Worm (Caenorhabditis elegans) whole organism, young adult: Measurements from ENCODE around the gene die-1.

Experiments
- B0261.1 ChIP-seq: sonication (generic microtip); optimal IDR thresholded peaks from 2 replicates; lab custom pipeline; 2016; ENCODE audit warnings: mild to moderate bottlenecking, missing genetic modification characterization, moderate library complexity, missing compliant biosample characterization
- C17E4.6 ChIP-seq: fragments of 200-800 bp; sonication (Bioruptor generic); IDR thresholded peaks from 2 replicates; pipeline ENCODE4 v1.3.6; 2022; ENCODE audit warnings: missing genetic modification reagents, missing genetic modification characterization, missing compliant biosample characterization
- F10E7.11 ChIP-seq: sonication (generic microtip); optimal IDR thresholded peaks from 2 replicates; lab custom pipeline; 2017; ENCODE audit warnings: mild to moderate bottlenecking, missing genetic modification characterization, moderate library complexity, missing compliant biosample characterization
- F22D6.2 ChIP-seq: sonication (generic microtip); optimal IDR thresholded peaks from 2 replicates; lab custom pipeline; 2016; ENCODE audit warnings: mild to moderate bottlenecking, missing genetic modification characterization, missing compliant biosample characterization
- F33H1.4 ChIP-seq: fragments of 200-800 bp; sonication (Bioruptor generic); IDR thresholded peaks from 2 replicates; pipeline ENCODE4 v1.3.6; 2022; ENCODE audit warnings: missing genetic modification reagents, missing genetic modification characterization, missing compliant biosample characterization
- F49E8.2 ChIP-seq: sonication (generic microtip); optimal IDR thresholded peaks from 3 replicates; lab custom pipeline; 2017; ENCODE audit warnings: missing genetic modification characterization, mild to moderate bottlenecking, missing compliant biosample characterization, antibody characterized with exemption, moderate library complexity; ENCODE audit not compliant: insufficient read depth
- F57A8.1 ChIP-seq: fragments of 200-800 bp; sonication (Bioruptor generic); optimal IDR thresholded peaks from 2 replicates; lab custom pipeline; 2018; ENCODE audit warnings: mild to moderate bottlenecking, missing genetic modification characterization, moderate library complexity, missing compliant biosample characterization
- T07F8.4 ChIP-seq: sonication (generic microtip); optimal IDR thresholded peaks from 2 replicates; lab custom pipeline; 2016; ENCODE audit warnings: mild to moderate bottlenecking, missing genetic modification characterization, moderate library complexity, missing compliant biosample characterization
- Y53F4B.3 ChIP-seq: fragments of 200-800 bp; sonication (Bioruptor generic); IDR thresholded peaks from 2 replicates; pipeline ENCODE4 v1.3.6; 2022; ENCODE audit warnings: missing genetic modification reagents, missing genetic modification characterization, missing compliant biosample characterization
- Y53G8AR.9 ChIP-seq: fragments of 200-800 bp; sonication (Bioruptor generic); conservative IDR thresholded peaks from 2 replicates; pipeline ENCODE4 v1.3.6; 2022; ENCODE audit warnings: missing genetic modification reagents, missing genetic modification characterization, missing compliant biosample characterization
- Y56A3A.18 ChIP-seq: fragments of 200-800 bp; sonication (Bioruptor generic); IDR thresholded peaks from 2 replicates; pipeline ENCODE4 v1.3.6; 2022; ENCODE audit warnings: missing genetic modification reagents, missing genetic modification characterization, missing compliant biosample characterization
- Y79H2A.3 ChIP-seq: fragments of 200-800 bp; sonication (Bioruptor generic); conservative IDR thresholded peaks from 2 replicates; pipeline ENCODE4 v1.3.6; 2022; ENCODE audit warnings: missing genetic modification reagents, missing genetic modification characterization, missing compliant biosample characterization
- athp-1 ChIP-seq: sonication (generic microtip); optimal IDR thresholded peaks from 2 replicates; lab custom pipeline; 2017; ENCODE audit warnings: mild to moderate bottlenecking, missing genetic modification characterization, missing compliant biosample characterization
- attf-6 ChIP-seq: fragments of 200-800 bp; sonication (Bioruptor generic); IDR thresholded peaks from 2 replicates; pipeline ENCODE4 v1.3.6; 2022; ENCODE audit warnings: missing genetic modification reagents, missing genetic modification characterization, missing compliant biosample characterization
- bed-1 ChIP-seq: fragments of 200-800 bp; sonication (Bioruptor generic); IDR thresholded peaks from 2 replicates; pipeline ENCODE4 v1.3.6; 2022; ENCODE audit warnings: missing genetic modification reagents, missing genetic modification characterization, missing compliant biosample characterization
- bed-2 ChIP-seq: fragments of 200-800 bp; sonication (Bioruptor generic); IDR thresholded peaks from 2 replicates; pipeline ENCODE4 v1.3.6; 2022; ENCODE audit warnings: missing genetic modification reagents, missing genetic modification characterization, missing compliant biosample characterization
- cebp-2 ChIP-seq: fragments of 200-800 bp; sonication (Bioruptor generic); IDR thresholded peaks from 2 replicates; pipeline ENCODE4 v1.3.6; 2022; ENCODE audit warnings: missing genetic modification characterization, missing compliant biosample characterization
- ceh-100 ChIP-seq: fragments of 200-800 bp; sonication (Bioruptor generic); IDR thresholded peaks from 2 replicates; pipeline ENCODE4 v1.3.6; 2022; ENCODE audit warnings: missing genetic modification reagents, missing genetic modification characterization, missing compliant biosample characterization
- ceh-27 ChIP-seq: fragments of 200-800 bp; sonication (Bioruptor generic); optimal IDR thresholded peaks from 2 replicates; lab custom pipeline; 2018; ENCODE audit warnings: mild to moderate bottlenecking, missing genetic modification characterization, moderate library complexity, missing compliant biosample characterization
- ceh-58 ChIP-seq: fragments of 200-800 bp; sonication (Bioruptor generic); IDR thresholded peaks from 2 replicates; pipeline ENCODE4 v1.3.6; 2022; ENCODE audit warnings: missing genetic modification characterization, missing compliant biosample characterization
- die-1 ChIP-seq: sonication (generic microtip); optimal IDR thresholded peaks from 2 replicates; lab custom pipeline; 2016; ENCODE audit warnings: missing genotype, mild to moderate bottlenecking, missing genetic modification characterization, missing compliant biosample characterization
- egrh-3 ChIP-seq: fragments of 200-800 bp; sonication (Bioruptor generic); IDR thresholded peaks from 2 replicates; pipeline ENCODE4 v1.3.6; 2022; ENCODE audit warnings: missing genetic modification reagents, missing genetic modification characterization, missing compliant biosample characterization
- ets-4 ChIP-seq: fragments of 200-800 bp; sonication (Bioruptor generic); optimal IDR thresholded peaks from 2 replicates; lab custom pipeline; 2018; ENCODE audit warnings: mild to moderate bottlenecking, missing genetic modification characterization, missing compliant biosample characterization
- hlh-26 ChIP-seq: fragments of 200-800 bp; sonication (Bioruptor generic); conservative IDR thresholded peaks from 2 replicates; pipeline ENCODE4 v1.3.6; 2022; ENCODE audit warnings: missing genetic modification reagents, missing genetic modification characterization, missing compliant biosample characterization
- hmg-1.2 ChIP-seq: fragments of 200-800 bp; sonication (Bioruptor generic); IDR thresholded peaks from 2 replicates; pipeline ENCODE4 v1.3.6; 2022; ENCODE audit warnings: missing genetic modification reagents, missing genetic modification characterization, missing compliant biosample characterization
- lag-1 ChIP-seq: fragments of 200-800 bp; sonication (Bioruptor generic); IDR thresholded peaks from 2 replicates; pipeline ENCODE4 v1.3.6; 2022; ENCODE audit warnings: missing genetic modification reagents, missing genetic modification characterization, missing compliant biosample characterization
- let-526 ChIP-seq: fragments of 200-800 bp; sonication (Bioruptor generic); IDR thresholded peaks from 2 replicates; pipeline ENCODE4 v1.3.6; 2022; ENCODE audit warnings: missing genetic modification reagents, missing genetic modification characterization, missing compliant biosample characterization
- lin-35 ChIP-seq, 3 experiments: fragments of 150-350 bp in 2 of 3; sonication (generic microtip) in 1 of 3; optimal IDR thresholded peaks; 2 replicates each; lab custom pipeline; 2014 to 2018; ENCODE audit warnings: missing biosample characterization in 3 of 3, missing genetic modification characterization in 3 of 3, missing genetic modification reagents in 3 of 3
- lsl-1 ChIP-seq: fragments of 200-800 bp; sonication (Bioruptor generic); optimal IDR thresholded peaks from 2 replicates; lab custom pipeline; 2018; ENCODE audit warnings: mild to moderate bottlenecking, missing genetic modification characterization, moderate library complexity, missing compliant biosample characterization
- madf-6 ChIP-seq: fragments of 200-800 bp; sonication (Bioruptor generic); IDR thresholded peaks from 2 replicates; pipeline ENCODE4 v1.3.6; 2022; ENCODE audit warnings: missing genetic modification reagents, missing genetic modification characterization, missing compliant biosample characterization
- mcd-1 ChIP-seq: fragments of 200-800 bp; sonication (Bioruptor generic); IDR thresholded peaks from 2 replicates; pipeline ENCODE4 v1.3.6; 2022; ENCODE audit warnings: missing genetic modification reagents, missing genetic modification characterization, missing compliant biosample characterization
- mes-4 ChIP-seq: sonication (generic microtip); optimal IDR thresholded peaks from 2 replicates; lab custom pipeline; 2016; ENCODE audit warnings: missing genotype, missing genetic modification characterization, missing compliant biosample characterization
- nfya-1 ChIP-seq: sonication (generic microtip); optimal IDR thresholded peaks from 2 replicates; lab custom pipeline; 2017; ENCODE audit warnings: antibody characterized with exemption, missing compliant biosample characterization, missing genetic modification characterization, borderline replicate concordance; ENCODE audit not compliant: insufficient read depth
- pha-4 ChIP-seq: fragments of 150-350 bp; sonication (generic microtip); optimal IDR thresholded peaks from 2 replicates; lab custom pipeline; 2014; ENCODE audit warnings: missing biosample characterization, missing genetic modification reagents, missing genetic modification characterization
- repo-1 ChIP-seq: sonication (generic microtip); optimal IDR thresholded peaks from 2 replicates; lab custom pipeline; 2017; ENCODE audit warnings: mild to moderate bottlenecking, missing genetic modification characterization, missing compliant biosample characterization
- rpc-1 ChIP-seq, 2 experiments: fragments of 150-350 bp in 1 of 2; sonication (generic microtip) in 1 of 2; optimal IDR thresholded peaks; 2 replicates each; lab custom pipeline; 2014 to 2018; ENCODE audit warnings: missing biosample characterization in 1 of 2, missing genetic modification characterization in 1 of 2, missing genetic modification reagents in 1 of 2, missing genotype in 1 of 2
- somi-1 ChIP-seq: fragments of 200-800 bp; sonication (Bioruptor generic); optimal IDR thresholded peaks from 2 replicates; lab custom pipeline; 2018; ENCODE audit warnings: mild to moderate bottlenecking, missing genetic modification characterization, missing compliant biosample characterization
- sptf-2 ChIP-seq: fragments of 200-800 bp; sonication (Bioruptor generic); optimal IDR thresholded peaks from 2 replicates; lab custom pipeline; 2018; ENCODE audit warnings: mild to moderate bottlenecking, missing genetic modification characterization, missing compliant biosample characterization
- tbx-9 ChIP-seq: sonication (generic microtip); optimal IDR thresholded peaks from 2 replicates; lab custom pipeline; 2016; ENCODE audit warnings: borderline replicate concordance, missing genetic modification characterization, inconsistent platforms, missing compliant biosample characterization
- unc-130 ChIP-seq: sonication (generic microtip); optimal IDR thresholded peaks from 2 replicates; lab custom pipeline; 2016; ENCODE audit warnings: missing genetic modification reagents, missing genetic modification characterization, missing compliant biosample characterization
- unc-62 ChIP-seq: fragments of 150-350 bp; optimal IDR thresholded peaks from 2 replicates; lab custom pipeline; 2014; ENCODE audit warnings: missing biosample characterization, missing genetic modification reagents, missing genetic modification characterization
- ztf-25 ChIP-seq: fragments of 200-800 bp; sonication (Bioruptor generic); IDR thresholded peaks from 2 replicates; pipeline ENCODE4 v1.3.6; 2022; ENCODE audit warnings: missing genetic modification reagents, missing genetic modification characterization, missing compliant biosample characterization
- ztf-3 ChIP-seq: fragments of 200-800 bp; sonication (Bioruptor generic); optimal IDR thresholded peaks from 2 replicates; lab custom pipeline; 2018; ENCODE audit warnings: mild to moderate bottlenecking, missing genetic modification characterization, missing compliant biosample characterization
- ztf-6 ChIP-seq: fragments of 200-800 bp; sonication (Bioruptor generic); IDR thresholded peaks from 2 replicates; pipeline ENCODE4 v1.3.6; 2022; ENCODE audit warnings: missing genetic modification reagents, missing genetic modification characterization, missing compliant biosample characterization

The die-1 gene

DNA sequence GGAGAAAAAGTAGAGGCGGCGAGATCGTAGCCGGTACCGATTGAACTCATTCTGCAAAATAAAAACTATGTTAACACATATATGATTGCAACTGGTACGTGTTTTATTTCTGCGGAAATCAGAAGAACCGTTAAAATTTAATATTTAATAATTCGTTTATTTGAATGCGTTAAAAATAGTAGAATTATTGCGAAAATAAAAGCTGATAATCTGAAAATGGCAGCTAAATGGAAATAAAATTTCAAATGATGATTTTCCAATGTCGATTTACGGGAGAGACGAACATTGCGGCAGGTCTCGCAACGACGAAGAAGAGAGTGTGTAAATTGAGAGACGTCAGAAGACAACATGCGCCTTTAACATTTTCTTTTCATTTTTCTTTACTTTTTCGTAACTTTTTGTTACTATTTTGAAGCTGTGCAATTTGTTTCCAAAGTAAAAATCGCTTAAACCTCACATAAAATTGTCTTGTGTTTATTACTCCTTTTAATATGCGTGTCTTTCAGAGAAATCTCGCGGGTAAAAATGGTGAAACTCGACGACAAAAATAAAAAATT lies 32.2 kb upstream of the die-1 start, which contains the start of the genes pas-7 and puf-12 (continued):
- TF ChIP-seq hmg-1.2 (GFP tag; lab: Robert Waterston, UW), result peak; percentile 78; the same call in 1 of the 2 replicates
- peak; percentile 14 for TF ChIP-seq lsl-1 (GFP tag; lab: Kevin White, UChicago)
- TF ChIP-seq ceh-100 (GFP tag; lab: Robert Waterston, UW), result no peak
- no peak for TF ChIP-seq attf-6
- no peak for TF ChIP-seq lag-1 (GFP tag; lab: Robert Waterston, UW)
- no peak for TF ChIP-seq ztf-6 (GFP tag; lab: Robert Waterston, UW)

ce11 chrII:10099072-10099471 lies 31.4 kb upstream of the die-1 start:
- no peak for TF ChIP-seq bed-1 (GFP tag; lab: Robert Waterston, UW)
- no peak for TF ChIP-seq hlh-26 (GFP tag; lab: Robert Waterston, UW)
- no peak for TF ChIP-seq unc-62 (GFP tag; lab: Kevin White, UChicago)
- no peak for TF ChIP-seq F22D6.2 (tag; lab: Kevin White, UChicago)
- no peak for TF ChIP-seq bed-2 (GFP tag; lab: Robert Waterston, UW)
- no peak for TF ChIP-seq sptf-2 (GFP tag; lab: Kevin White, UChicago)
- no peak for TF ChIP-seq egrh-3 (GFP tag; lab: Robert Waterston, UW)
- no peak for TF ChIP-seq ceh-58 (GFP tag; lab: Robert Waterston, UW)
- TF ChIP-seq F10E7.11 (tag; lab: Kevin White, UChicago), result no peak
- TF ChIP-seq ztf-3, result no peak
- TF ChIP-seq Y79H2A.3 (GFP tag; lab: Robert Waterston, UW), result no peak
- no peak for TF ChIP-seq ztf-25 (GFP tag; lab: Robert Waterston, UW)
- no peak for TF ChIP-seq Y53G8AR.9 (GFP tag; lab: Robert Waterston, UW)
- TF ChIP-seq tbx-9, result no peak
- no peak for TF ChIP-seq Y56A3A.18 (GFP tag; lab: Robert Waterston, UW)
- no peak for TF ChIP-seq F57A8.1
- TF ChIP-seq Y53F4B.3 (GFP tag; lab: Robert Waterston, UW), result no peak

DNA sequence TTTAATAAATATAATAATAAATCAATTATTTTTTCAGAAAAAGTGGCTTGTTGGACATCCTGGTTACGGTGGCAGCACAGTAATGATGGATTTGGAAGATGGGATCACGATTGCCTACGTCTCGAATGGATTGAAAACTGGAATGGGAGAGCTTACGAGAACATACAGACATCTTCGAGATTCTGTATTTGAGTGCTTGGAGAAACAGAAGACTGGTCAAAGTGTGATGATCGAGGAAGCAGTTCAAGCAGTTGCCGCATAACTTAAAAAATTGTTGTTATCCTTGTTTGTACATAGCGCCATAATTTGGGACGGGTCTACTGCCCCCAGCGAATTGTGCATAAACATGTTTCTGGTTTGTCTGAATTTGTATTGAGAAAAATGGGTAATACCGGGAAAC lies 30.7 kb upstream of the die-1 start:
- TF ChIP-seq F10E7.11 (tag; lab: Kevin White, UChicago) (peak; percentile 11), rpc-1 (optimal IDR thresholded peaks at IDR 0.05; lab: Kevin White, UChicago) (no peak), rpc-1 (tag; optimal IDR thresholded peaks at IDR 0.05; lab: Kevin White, UChicago) (no peak), ets-4 (no peak), somi-1 (GFP tag; lab: Kevin White, UChicago) (no peak), B0261.1 (tag; lab: Kevin White, UChicago) (no peak), bed-2 (GFP tag; lab: Robert Waterston, UW) (no peak), attf-6 (no peak), nfya-1 (tag; lab: Kevin White, UChicago) (no peak), Y53G8AR.9 (GFP tag; lab: Robert Waterston, UW) (no peak; the same call in 1 of the 2 replicates), ceh-27 (GFP tag; lab: Kevin White, UChicago) (no peak), cebp-2 (GFP tag; lab: Robert Waterston, UW) (no peak), ztf-25 (GFP tag; lab: Robert Waterston, UW) (no peak), mcd-1 (no peak), lin-35 (GFP tag; optimal IDR thresholded peaks at IDR 0.05; lab: Kevin White, UChicago) (no peak), hmg-1.2 (GFP tag; lab: Robert Waterston, UW) (0 out of 2 replicates have a peak, but pooled peaks have one; percentile 14), ztf-3 (no peak), let-526 (GFP tag; lab: Robert Waterston, UW) (no peak), unc-130 (GFP tag; lab: Kevin White, UChicago) (no peak), ceh-58 (GFP tag; lab: Robert Waterston, UW) (no peak), madf-6 (GFP tag; lab: Robert Waterston, UW) (peak; percentile 38; the same call in 1 of the 2 replicates), pha-4 (tag; lab: Kevin White, UChicago) (no peak), mes-4 (tag; lab: Kevin White, UChicago) (no peak), C17E4.6 (GFP tag; lab: Robert Waterston, UW) (no peak), T07F8.4 (tag; lab: Kevin White, UChicago) (no peak), F49E8.2 (tag; lab: Kevin White, UChicago) (peak; percentile 47), athp-1 (tag; lab: Kevin White, UChicago) (no peak), die-1 (tag; lab: Kevin White, UChicago) (peak; percentile 21), F33H1.4 (GFP tag; lab: Robert Waterston, UW) (peak; percentile 8; the same call in 1 of the 2 replicates), repo-1 (tag; lab: Kevin White, UChicago) (peak; percentile 50)
